Worm (Caenorhabditis elegans) whole organism, midembryonic: ENCODE measurements around the gene arrd-28.

Experiments used
- flt-1 ChIP-seq: fragments of 200-800 bp; sonication (Bioruptor generic); IDR thresholded peaks from 2 replicates; pipeline ENCODE4 v1.3.6; 2022; ENCODE audit warnings: missing genetic modification characterization, missing compliant biosample characterization
- ztf-29 ChIP-seq: fragments of 200-800 bp; sonication (Bioruptor generic); IDR thresholded peaks from 2 replicates; pipeline ENCODE4 v1.3.6; 2022; ENCODE audit warnings: missing genetic modification reagents, missing genetic modification characterization, missing compliant biosample characterization

- TF ChIP-seq ztf-29 (GFP tag; lab: Robert Waterston, UW): no peak
- no peak for TF ChIP-seq flt-1 (GFP tag; lab: Robert Waterston, UW)
Observed at ce11 chrX:10208481-10208880, 24.7 kb downstream of the arrd-28 start.
